Fruit fly (Drosophila melanogaster): ENCODE measurements around the gene CG15741.

- no peak for TF ChIP-seq Dll (optimal IDR thresholded peaks at IDR 0.05)
- TF ChIP-seq pan (optimal IDR thresholded peaks at IDR 0.05) = no peak
- no peak for TF ChIP-seq usp (GFP tag; optimal IDR thresholded peaks at IDR 0.05)
These were observed 17.1 kb upstream of the CG15741 start, which contains the start of the genes CG10347 and ATP7 for dm6 chrX:11854758-11855465.

Data from whole organism.